Worm (Caenorhabditis elegans): ENCODE data around the gene F18C5.10.
A peak's percentile ranks its signal among the peaks of the same experiment; 100 is the strongest.

DNA sequence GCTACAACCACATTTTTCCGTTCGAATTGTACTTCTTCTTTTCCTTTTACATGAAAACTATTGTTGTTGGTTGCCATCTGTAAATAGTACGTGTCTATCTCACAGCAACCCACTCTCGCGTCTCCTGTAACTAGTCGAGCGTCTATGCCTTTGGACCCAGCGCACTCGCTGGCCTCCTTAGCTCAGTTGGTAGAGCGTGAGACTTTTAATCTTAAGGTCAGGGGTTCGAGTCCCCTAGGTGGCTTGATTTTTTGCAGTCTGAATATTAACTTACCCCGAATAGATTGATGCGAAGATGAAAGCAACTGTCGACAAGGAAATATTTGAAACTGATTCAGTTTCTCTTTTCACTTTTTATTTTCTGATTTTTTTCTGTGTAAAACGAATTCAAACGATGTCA is 3.8 kb upstream of the F18C5.10 start, which contains the start of gene mpz-3:
- TF ChIP-seq elt-3 (tag; optimal IDR thresholded peaks at IDR 0.05) (no peak), nhr-12 (tag; optimal IDR thresholded peaks at IDR 0.05) (no peak), nhr-6 (tag; optimal IDR thresholded peaks at IDR 0.05) (no peak), snpc-4 (tag; optimal IDR thresholded peaks at IDR 0.05) (no peak), crh-2 (tag; optimal IDR thresholded peaks at IDR 0.05) (peak; percentile 18), nhr-237 (tag; optimal IDR thresholded peaks at IDR 0.05) (no peak), sem-4 (tag; optimal IDR thresholded peaks at IDR 0.05) (no peak), nhr-77 (tag; optimal IDR thresholded peaks at IDR 0.05) (no peak), nhr-11 (tag; optimal IDR thresholded peaks at IDR 0.05) (no peak), ztf-4 (tag; optimal IDR thresholded peaks at IDR 0.05) (no peak), skn-1 (tag; optimal IDR thresholded peaks at IDR 0.05) (no peak), ztf-11 (tag; optimal IDR thresholded peaks at IDR 0.05) (no peak), mbf-1 (tag; optimal IDR thresholded peaks at IDR 0.05) (no peak)

Measured in whole organism, L2 larva.